Worm (Caenorhabditis elegans): ENCODE results near the gene srh-72.

Gene srh-72

ce11 chrII:1618948-1619347 lies 21.4 kb downstream of the srh-72 start, which contains the start of gene fbxa-166:
Gene fbxa-166 (minus strand): TSS chrII:1619048.
- no peak for TF ChIP-seq sea-2 (GFP tag; IDR thresholded peaks at IDR 0.05)
- TF ChIP-seq egl-44 (GFP tag; IDR thresholded peaks at IDR 0.05) = no peak
- no peak for TF ChIP-seq unc-62 (GFP tag; optimal IDR thresholded peaks at IDR 0.05)
- no peak for TF ChIP-seq madf-8 (GFP tag; conservative IDR thresholded peaks at IDR 0.05)
- no peak for TF ChIP-seq T26A5.8 (tag; optimal IDR thresholded peaks at IDR 0.05)
- TF ChIP-seq lin-35 (GFP tag; optimal IDR thresholded peaks at IDR 0.05) = no peak
- no peak for TF ChIP-seq rec-8 (tag; optimal IDR thresholded peaks at IDR 0.05)
- no peak for TF ChIP-seq ceh-58 (GFP tag; IDR thresholded peaks at IDR 0.05)
- TF ChIP-seq mxl-1 (tag; optimal IDR thresholded peaks at IDR 0.05) = no peak
- no peak for TF ChIP-seq die-1 (tag; optimal IDR thresholded peaks at IDR 0.05)
- no peak for TF ChIP-seq tbx-9 (tag; optimal IDR thresholded peaks at IDR 0.05; ENCODE audit: borderline replicate concordance)
- TF ChIP-seq Y95B8A.8 (GFP tag; IDR thresholded peaks at IDR 0.05) = no peak
- no peak for TF ChIP-seq B0035.1 (tag; optimal IDR thresholded peaks at IDR 0.05)
- no peak for TF ChIP-seq snpc-1.1 (tag; optimal IDR thresholded peaks at IDR 0.05; ENCODE audit: insufficient read depth)
- TF ChIP-seq athp-1 (tag; optimal IDR thresholded peaks at IDR 0.05) = no peak
- no peak for TF ChIP-seq snpc-3.4 (tag; optimal IDR thresholded peaks at IDR 0.05)
- TF ChIP-seq snpc-4 (GFP tag; optimal IDR thresholded peaks at IDR 0.05) = no peak
- no peak for TF ChIP-seq snpc-4 (tag; optimal IDR thresholded peaks at IDR 0.05)
- no peak for TF ChIP-seq mcd-1 (GFP tag; IDR thresholded peaks at IDR 0.05)

DNA sequence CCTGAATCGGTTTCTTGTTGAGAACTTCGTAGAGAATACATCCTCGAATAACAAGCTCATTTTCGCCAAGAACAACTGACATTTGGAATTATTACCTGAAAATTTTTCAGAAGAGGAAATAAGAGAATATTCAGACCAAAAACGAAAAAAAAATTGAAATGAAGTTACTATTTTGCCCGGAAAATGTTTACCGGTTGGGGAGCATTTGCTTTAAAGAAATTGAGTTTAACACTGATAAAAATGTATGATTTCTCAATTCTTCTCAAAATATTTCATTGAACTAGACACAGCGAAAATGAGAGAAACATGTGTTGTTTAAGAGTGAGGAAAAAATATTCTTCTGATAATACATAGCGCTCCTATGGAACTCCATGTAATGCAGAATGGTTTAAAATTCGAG lies 24.0 kb downstream of the srh-72 start, which contains the start of gene fbxa-165:
fbxa-165 (minus strand) TSS at position 101 of the 400 bp plus-strand sequence.
- TF ChIP-seq attf-5 (GFP tag; optimal IDR thresholded peaks at IDR 0.05) = no peak

DNA sequence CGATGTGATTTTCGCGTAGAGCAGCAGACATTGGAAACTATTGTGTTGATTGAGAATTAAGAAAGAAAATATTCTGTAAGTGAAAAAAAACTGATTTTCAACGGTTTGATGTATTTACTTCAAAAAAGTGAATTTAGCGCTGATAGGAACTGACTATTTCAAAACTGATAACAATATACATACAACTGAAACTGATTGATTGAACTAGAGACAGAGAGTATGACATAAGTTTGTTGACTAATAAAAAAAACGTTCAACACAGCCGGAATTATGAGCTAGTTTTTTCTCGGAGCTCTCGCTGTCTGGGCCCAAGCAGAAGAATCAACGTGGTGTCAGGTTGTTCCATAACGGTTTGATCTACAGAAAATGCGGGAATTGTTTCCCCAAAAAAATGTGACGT lies 26.4 kb downstream of the srh-72 start, which contains the start of gene fbxa-164:
fbxa-164 (minus strand) TSS at position 101 of the 400 bp plus-strand sequence.
- TF ChIP-seq somi-1 (GFP tag; optimal IDR thresholded peaks at IDR 0.05) = no peak
- no peak for TF ChIP-seq chd-7 (tag; optimal IDR thresholded peaks at IDR 0.05)
- TF ChIP-seq lin-35 (GFP tag; optimal IDR thresholded peaks at IDR 0.05) = no peak
- TF ChIP-seq ekl-4 (GFP tag; IDR thresholded peaks at IDR 0.05) = no peak
- no peak for TF ChIP-seq tbp1 (GFP tag; optimal IDR thresholded peaks at IDR 0.05)
- no peak for TF ChIP-seq attf-3 (GFP tag; conservative IDR thresholded peaks at IDR 0.05)
- no peak for TF ChIP-seq rec-8 (tag; optimal IDR thresholded peaks at IDR 0.05)
- TF ChIP-seq egrh-3 (GFP tag; IDR thresholded peaks at IDR 0.05) = no peak
- TF ChIP-seq sptf-2 (GFP tag; optimal IDR thresholded peaks at IDR 0.05) = no peak
- TF ChIP-seq hlh-26 (GFP tag; conservative IDR thresholded peaks at IDR 0.05) = no peak

- TF ChIP-seq T26A5.8 (tag; optimal IDR thresholded peaks at IDR 0.05) (no peak), egrh-3 (GFP tag; IDR thresholded peaks at IDR 0.05) (no peak), madf-10 (tag; optimal IDR thresholded peaks at IDR 0.05) (no peak), somi-1 (GFP tag; optimal IDR thresholded peaks at IDR 0.05) (no peak), snpc-1.3 (tag; optimal IDR thresholded peaks at IDR 0.05; ENCODE audit: insufficient read depth) (no peak), F52B5.7 (tag; optimal IDR thresholded peaks at IDR 0.05) (no peak), C17E4.6 (GFP tag; IDR thresholded peaks at IDR 0.05) (no peak), F57C9.4 (tag; optimal IDR thresholded peaks at IDR 0.05) (no peak), lsy-27 (tag; optimal IDR thresholded peaks at IDR 0.05; ENCODE audit: borderline replicate concordance, insufficient read depth) (no peak), rec-8 (tag; optimal IDR thresholded peaks at IDR 0.05) (no peak), ccch-3 (GFP tag; optimal IDR thresholded peaks at IDR 0.05) (no peak), B0035.1 (tag; optimal IDR thresholded peaks at IDR 0.05) (no peak), nhr-27 (tag; optimal IDR thresholded peaks at IDR 0.05) (no peak), nfya-1 (tag; optimal IDR thresholded peaks at IDR 0.05; ENCODE audit: borderline replicate concordance, insufficient read depth) (no peak), tlf-1 (GFP tag; optimal IDR thresholded peaks at IDR 0.05) (no peak)
These were observed 29.8 kb downstream of the srh-72 start, which contains the start of gene fbxa-163 for ce11 chrII:1610630-1611029. Gene fbxa-163 (minus strand): TSS chrII:1610730.

Data from whole organism, young adult.